Worm (Caenorhabditis elegans): ENCODE data around the gene dcn-1.

- TF ChIP-seq him-1 (tag; optimal IDR thresholded peaks at IDR 0.05) (no peak), W03F9.2 (tag; optimal IDR thresholded peaks at IDR 0.05) (no peak)
These were observed 10.9 kb upstream of the dcn-1 start for ce11 chrIII:4302780-4303179.
